Worm (Caenorhabditis elegans): ENCODE data around the gene srd-42.

- TF ChIP-seq egl-27 (tag; optimal IDR thresholded peaks at IDR 0.05) (no peak), R02D3.7 (tag; optimal IDR thresholded peaks at IDR 0.05) (no peak), skn-1 (tag; optimal IDR thresholded peaks at IDR 0.05) (no peak), nhr-77 (tag; optimal IDR thresholded peaks at IDR 0.05) (no peak), ama-1 (optimal IDR thresholded peaks at IDR 0.05) (no peak), ztf-4 (tag; optimal IDR thresholded peaks at IDR 0.05) (no peak)
Observed at ce11 chrX:13290531-13290930, 12.7 kb downstream of the srd-42 start, which contains the start of gene R04D3.3.

Measured in whole organism, L2 larva.